Worm (Caenorhabditis elegans) whole organism, L4 larva: Measurements from ENCODE around the gene cyn-12.

Experiments
- ZK337.2 ChIP-seq: fragments of 200-800 bp; sonication (Bioruptor generic); IDR thresholded peaks from 2 replicates; pipeline ENCODE4 v1.3.6; 2022; ENCODE audit warnings: missing genetic modification reagents, missing genetic modification characterization, missing compliant biosample characterization
- attf-4 ChIP-seq: sonication (generic microtip); optimal IDR thresholded peaks from 3 replicates; lab custom pipeline; 2017; ENCODE audit warnings: missing biosample characterization, missing genetic modification characterization
- ceh-82 ChIP-seq: sonication (generic microtip); optimal IDR thresholded peaks from 2 replicates; lab custom pipeline; 2017; ENCODE audit warnings: missing biosample characterization, missing genetic modification characterization
- dpl-1 ChIP-seq: fragments of 150-350 bp; optimal IDR thresholded peaks from 2 replicates; lab custom pipeline; 2014; ENCODE audit warnings: missing biosample characterization, missing genetic modification reagents, missing genetic modification characterization
- egl-27 ChIP-seq: sonication (generic microtip); optimal IDR thresholded peaks from 3 replicates; lab custom pipeline; 2017; ENCODE audit warnings: missing biosample characterization, missing genetic modification reagents, missing genetic modification characterization
- fos-1 ChIP-seq: fragments of 150-350 bp; optimal IDR thresholded peaks from 2 replicates; lab custom pipeline; 2014; ENCODE audit warnings: missing biosample characterization, missing genetic modification characterization
- lin-13 ChIP-seq: fragments of 150-350 bp; optimal IDR thresholded peaks from 2 replicates; lab custom pipeline; 2014; ENCODE audit warnings: missing biosample characterization, missing genetic modification reagents, missing genetic modification characterization
- nhr-41 ChIP-seq: fragments of 200-800 bp; sonication (Bioruptor generic); IDR thresholded peaks from 2 replicates; pipeline ENCODE4 v1.3.6; 2022; ENCODE audit warnings: missing genetic modification reagents, missing genetic modification characterization, missing compliant biosample characterization
- zag-1 ChIP-seq: fragments of 150-350 bp; optimal IDR thresholded peaks from 2 replicates; lab custom pipeline; 2014; ENCODE audit warnings: missing biosample characterization, missing genetic modification characterization
- ztf-11 ChIP-seq: fragments of 150-350 bp; optimal IDR thresholded peaks from 2 replicates; lab custom pipeline; 2014; ENCODE audit warnings: missing biosample characterization, missing genetic modification characterization

- no peak for TF ChIP-seq ZK337.2
- TF ChIP-seq ceh-82, result no peak
- TF ChIP-seq egl-27 (tag; lab: Kevin White, UChicago), result no peak
- no peak for TF ChIP-seq dpl-1
- TF ChIP-seq ztf-11 (tag; lab: Kevin White, UChicago), result no peak
- no peak for TF ChIP-seq zag-1
- TF ChIP-seq fos-1, result no peak
- no peak for TF ChIP-seq nhr-41 (GFP tag; lab: Robert Waterston, UW)
- TF ChIP-seq attf-4, result no peak
- no peak for TF ChIP-seq lin-13 (GFP tag; lab: Kevin White, UChicago)
These were observed 36.9 kb downstream of the cyn-12 start for ce11 chrIV:7096097-7096496.
